Fruit fly (Drosophila melanogaster): ENCODE results near the gene Mau2.
A peak's percentile ranks its signal among the peaks of the same experiment; 100 is the strongest.

Mau2 gene

dm6 chr3R:15218824-15219576, 10.0 kb downstream of the Mau2 start, which contains the start of the genes SIDL and CG12241 (continued):
- peak; percentile 31; the same call in 1 of the 2 replicates for TF ChIP-seq crol (GFP tag; IDR thresholded peaks at IDR 0.05)
- TF ChIP-seq CG3838 (GFP tag; optimal IDR thresholded peaks at IDR 0.05), result peak; percentile 68
- TF ChIP-seq CG17361 (GFP tag; IDR thresholded peaks at IDR 0.05), result peak; percentile 93
- peak; percentile 90 for TF ChIP-seq ara (GFP tag; IDR thresholded peaks at IDR 0.05)
- no peak for TF ChIP-seq aop (GFP tag; IDR thresholded peaks at IDR 0.05)
- peak; percentile 37 for TF ChIP-seq btn (GFP tag; optimal IDR thresholded peaks at IDR 0.05)
- TF ChIP-seq lov (optimal IDR thresholded peaks at IDR 0.05), result no peak
- peak; percentile 88 for TF ChIP-seq lov (GFP tag; IDR thresholded peaks at IDR 0.05)
- no peak for TF ChIP-seq da (GFP tag; optimal IDR thresholded peaks at IDR 0.05)
- TF ChIP-seq Camta (GFP tag; optimal IDR thresholded peaks at IDR 0.05), result peak; percentile 84
- TF ChIP-seq nerfin-2 (GFP tag; IDR thresholded peaks at IDR 0.05; ENCODE audit: partially characterized antibody), result no peak
- peak; percentile 84 for TF ChIP-seq CG2120 (GFP tag; optimal IDR thresholded peaks at IDR 0.05)
- TF ChIP-seq CG14014 (GFP tag; IDR thresholded peaks at IDR 0.05), result peak; percentile 39; the same call in 1 of the 2 replicates
- TF ChIP-seq CG13894 (tag; optimal IDR thresholded peaks at IDR 0.05), result no peak
- TF ChIP-seq B-H1 (GFP tag; IDR thresholded peaks at IDR 0.05), result peak; percentile 93
- peak; percentile 15 for TF ChIP-seq gfzf (GFP tag; optimal IDR thresholded peaks at IDR 0.05)
- peak; percentile 85 for TF ChIP-seq ssp (GFP tag; IDR thresholded peaks at IDR 0.05)
- TF ChIP-seq Dip2 (GFP tag; IDR thresholded peaks at IDR 0.05), result 0 out of 2 replicates have a peak, but pooled peaks have one; percentile 44
- TF ChIP-seq CG10654 (GFP tag; optimal IDR thresholded peaks at IDR 0.05), result peak; percentile 71
- TF ChIP-seq Dbx (GFP tag; IDR thresholded peaks at IDR 0.05), result peak; percentile 94
- peak; percentile 0 for TF ChIP-seq Elba2 (GFP tag; optimal IDR thresholded peaks at IDR 0.05)
- TF ChIP-seq nerfin-1 (tag; optimal IDR thresholded peaks at IDR 0.05), result peak; percentile 57
- peak; percentile 94 for TF ChIP-seq al (GFP tag; IDR thresholded peaks at IDR 0.05)
- TF ChIP-seq tin (GFP tag; optimal IDR thresholded peaks at IDR 0.05), result peak; percentile 72
- peak; percentile 77 for TF ChIP-seq Side (GFP tag; optimal IDR thresholded peaks at IDR 0.05)
- peak; percentile 72 for TF ChIP-seq croc (GFP tag; conservative IDR thresholded peaks at IDR 0.05)
- peak; percentile 72 for TF ChIP-seq CG12391 (tag; optimal IDR thresholded peaks at IDR 0.05)
- TF ChIP-seq sqz (GFP tag; optimal IDR thresholded peaks at IDR 0.05), result no peak
- no peak for TF ChIP-seq dmrt99B (tag; optimal IDR thresholded peaks at IDR 0.05)
- TF ChIP-seq CG13296 (GFP tag; optimal IDR thresholded peaks at IDR 0.05), result peak; percentile 79
- no peak for TF ChIP-seq Sox100B (GFP tag; optimal IDR thresholded peaks at IDR 0.05)
- peak; percentile 77 for TF ChIP-seq pnt (GFP tag; optimal IDR thresholded peaks at IDR 0.05)
- TF ChIP-seq vvl (GFP tag; IDR thresholded peaks at IDR 0.05), result peak; percentile 96
- TF ChIP-seq CG12744 (GFP tag; optimal IDR thresholded peaks at IDR 0.05), result peak; percentile 11
- TF ChIP-seq CG10209 (GFP tag; optimal IDR thresholded peaks at IDR 0.05), result peak; percentile 61
- TF ChIP-seq sug (tag; optimal IDR thresholded peaks at IDR 0.05), result peak; percentile 75
- TF ChIP-seq Hand (GFP tag; optimal IDR thresholded peaks at IDR 0.05), result no peak
- peak; percentile 43 for TF ChIP-seq YL-1 (GFP tag; optimal IDR thresholded peaks at IDR 0.05)
- TF ChIP-seq CG11560 (tag; IDR thresholded peaks at IDR 0.05), result peak; percentile 85
- no peak for TF ChIP-seq CG6254 (GFP tag; optimal IDR thresholded peaks at IDR 0.05)
- peak; percentile 51 for TF ChIP-seq eyg (GFP tag; optimal IDR thresholded peaks at IDR 0.05)
- TF ChIP-seq phol (tag; optimal IDR thresholded peaks at IDR 0.05), result peak; percentile 82
- TF ChIP-seq ind (GFP tag; optimal IDR thresholded peaks at IDR 0.05), result peak; percentile 88
- TF ChIP-seq salm (tag; optimal IDR thresholded peaks at IDR 0.05), result peak; percentile 23
- TF ChIP-seq CG4424 (GFP tag; optimal IDR thresholded peaks at IDR 0.05), result peak; percentile 79
- TF ChIP-seq HHEX (GFP tag; optimal IDR thresholded peaks at IDR 0.05), result peak; percentile 83
- TF ChIP-seq BtbVII (GFP tag; optimal IDR thresholded peaks at IDR 0.05), result peak; percentile 82
- TF ChIP-seq CG31388 (GFP tag; optimal IDR thresholded peaks at IDR 0.05), result peak; percentile 62
- peak; percentile 18 for TF ChIP-seq CG13123 (GFP tag; optimal IDR thresholded peaks at IDR 0.05)
- no peak for TF ChIP-seq NC2α (GFP tag; optimal IDR thresholded peaks at IDR 0.05)

Data from whole organism, embryonic.